Worm (Caenorhabditis elegans) whole organism, L3 larva: ENCODE data around the gene B0280.9.

Experiments used
- R02D3.7 ChIP-seq: fragments of 150-350 bp; optimal IDR thresholded peaks from 2 replicates; lab custom pipeline; 2014; ENCODE audit warnings: missing biosample characterization, missing genetic modification characterization
- ZK546.5 ChIP-seq: sonication (generic microtip); optimal IDR thresholded peaks from 2 replicates; lab custom pipeline; 2017; ENCODE audit warnings: missing biosample characterization, missing genetic modification characterization
- aly-2 ChIP-seq: fragments of 150-350 bp; optimal IDR thresholded peaks from 2 replicates; lab custom pipeline; 2014; ENCODE audit warnings: missing biosample characterization, missing genetic modification characterization
- ama-1 ChIP-seq: fragments of 150-350 bp; optimal IDR thresholded peaks from 2 replicates; lab custom pipeline; 2018
- ceh-16 ChIP-seq: sonication (generic microtip); optimal IDR thresholded peaks from 2 replicates; lab custom pipeline; 2017; ENCODE audit warnings: missing biosample characterization, missing genetic modification characterization
- ceh-28 ChIP-seq: fragments of 150-350 bp; optimal IDR thresholded peaks from 2 replicates; lab custom pipeline; 2014; ENCODE audit warnings: missing biosample characterization, missing genetic modification reagents, missing genetic modification characterization
- ceh-82 ChIP-seq: fragments of 150-350 bp; optimal IDR thresholded peaks from 2 replicates; lab custom pipeline; 2014; ENCODE audit warnings: missing biosample characterization, missing genetic modification characterization
- daf-12 ChIP-seq: fragments of 150-350 bp; optimal IDR thresholded peaks from 2 replicates; lab custom pipeline; 2014; ENCODE audit warnings: missing biosample characterization, missing genetic modification reagents, missing genetic modification characterization
- egl-27 ChIP-seq: sonication (generic microtip); optimal IDR thresholded peaks from 4 replicates; lab custom pipeline; 2017; ENCODE audit warnings: missing biosample characterization, missing genetic modification reagents, missing genetic modification characterization
- egl-5 ChIP-seq: fragments of 150-350 bp; optimal IDR thresholded peaks from 2 replicates; lab custom pipeline; 2017; ENCODE audit warnings: missing biosample characterization, missing genetic modification reagents, missing genetic modification characterization, inconsistent platforms
- elt-1 ChIP-seq: fragments of 150-350 bp; optimal IDR thresholded peaks from 2 replicates; lab custom pipeline; 2014; ENCODE audit warnings: missing biosample characterization, missing genetic modification characterization
- elt-2 ChIP-seq: sonication (generic microtip); optimal IDR thresholded peaks from 2 replicates; lab custom pipeline; 2016; ENCODE audit warnings: missing genetic modification reagents, mild to moderate bottlenecking, missing genetic modification characterization, missing compliant biosample characterization
- elt-3 ChIP-seq, 3 experiments: fragments of 150-350 bp in 1 of 3; sonication (generic microtip) in 2 of 3; optimal IDR thresholded peaks; 2 replicates in 2 of 3; 4 replicates in 1 of 3; lab custom pipeline; 2014 to 2017; ENCODE audit warnings: missing biosample characterization in 3 of 3, missing genetic modification characterization in 3 of 3
- eor-1 ChIP-seq, 2 experiments: fragments of 150-350 bp; optimal IDR thresholded peaks; 2 replicates each; lab custom pipeline; 2014 to 2018; ENCODE audit warnings: missing biosample characterization in 2 of 2, missing genetic modification characterization in 2 of 2
- fkh-10 ChIP-seq: sonication (generic microtip); optimal IDR thresholded peaks from 2 replicates; lab custom pipeline; 2017; ENCODE audit warnings: missing biosample characterization, missing genetic modification reagents, missing genetic modification characterization
- fkh-2 ChIP-seq: fragments of 150-350 bp; optimal IDR thresholded peaks from 2 replicates; lab custom pipeline; 2014; ENCODE audit warnings: missing biosample characterization, missing genetic modification reagents, missing genetic modification characterization
- fos-1 ChIP-seq: fragments of 150-350 bp; optimal IDR thresholded peaks from 2 replicates; lab custom pipeline; 2014; ENCODE audit warnings: missing biosample characterization, missing genetic modification characterization
- hmg-11 ChIP-seq: sonication (generic microtip); optimal IDR thresholded peaks from 2 replicates; lab custom pipeline; 2016; ENCODE audit warnings: missing genetic modification characterization, missing compliant biosample characterization
- jun-1 ChIP-seq: fragments of 150-350 bp; optimal IDR thresholded peaks from 2 replicates; lab custom pipeline; 2014; ENCODE audit warnings: missing biosample characterization, missing genetic modification reagents, missing genetic modification characterization
- lin-15B ChIP-seq: fragments of 150-350 bp; optimal IDR thresholded peaks from 2 replicates; lab custom pipeline; 2014; ENCODE audit warnings: missing biosample characterization, missing genetic modification characterization
- lin-39 ChIP-seq: fragments of 150-350 bp; optimal IDR thresholded peaks from 2 replicates; lab custom pipeline; 2018; ENCODE audit warnings: missing biosample characterization, missing genetic modification reagents, missing genetic modification characterization
- lsy-12 ChIP-seq: sonication (generic microtip); optimal IDR thresholded peaks from 2 replicates; lab custom pipeline; 2016; ENCODE audit warnings: mild to moderate bottlenecking, missing genetic modification characterization, missing compliant biosample characterization
- mdl-1 ChIP-seq: fragments of 150-350 bp; optimal IDR thresholded peaks from 2 replicates; lab custom pipeline; 2014; ENCODE audit warnings: missing biosample characterization, missing genetic modification characterization
- nfya-1 ChIP-seq: sonication (generic microtip); optimal IDR thresholded peaks from 2 replicates; lab custom pipeline; 2017; ENCODE audit warnings: missing genetic modification characterization, mild to moderate bottlenecking, missing compliant biosample characterization, antibody characterized with exemption, moderate library complexity; ENCODE audit not compliant: insufficient read depth
- nhr-12 ChIP-seq: fragments of 150-350 bp; optimal IDR thresholded peaks from 2 replicates; lab custom pipeline; 2014; ENCODE audit warnings: missing biosample characterization, missing genetic modification characterization
- nhr-23 ChIP-seq: fragments of 150-350 bp; optimal IDR thresholded peaks from 2 replicates; lab custom pipeline; 2014; ENCODE audit warnings: missing biosample characterization, missing genetic modification reagents, missing genetic modification characterization
- nhr-237 ChIP-seq: fragments of 150-350 bp; optimal IDR thresholded peaks from 2 replicates; lab custom pipeline; 2014; ENCODE audit warnings: missing biosample characterization, missing genetic modification characterization
- nhr-25 ChIP-seq: sonication (generic microtip); optimal IDR thresholded peaks from 2 replicates; lab custom pipeline; 2017; ENCODE audit warnings: missing biosample characterization, missing genetic modification characterization
- nhr-28 ChIP-seq: fragments of 150-350 bp; optimal IDR thresholded peaks from 2 replicates; lab custom pipeline; 2014; ENCODE audit warnings: missing biosample characterization, missing genetic modification characterization
- nhr-43 ChIP-seq: sonication (generic microtip); optimal IDR thresholded peaks from 2 replicates; lab custom pipeline; 2016; ENCODE audit warnings: mild to moderate bottlenecking, missing genetic modification characterization, missing compliant biosample characterization; ENCODE audit not compliant: poor library complexity, severe bottlenecking
- nhr-67 ChIP-seq: fragments of 150-350 bp; optimal IDR thresholded peaks from 2 replicates; lab custom pipeline; 2014; ENCODE audit warnings: missing biosample characterization, missing genetic modification characterization
- nhr-77 ChIP-seq: fragments of 150-350 bp; optimal IDR thresholded peaks from 2 replicates; lab custom pipeline; 2014; ENCODE audit warnings: missing biosample characterization, missing genetic modification characterization
- pha-4 ChIP-seq: fragments of 150-350 bp; optimal IDR thresholded peaks from 2 replicates; lab custom pipeline; 2014; ENCODE audit warnings: missing biosample characterization, missing genetic modification reagents, missing genetic modification characterization
- pqm-1 ChIP-seq: fragments of 150-350 bp; optimal IDR thresholded peaks from 2 replicates; lab custom pipeline; 2017; ENCODE audit warnings: missing biosample characterization, missing genetic modification characterization, inconsistent platforms
- skn-1 ChIP-seq: fragments of 150-350 bp; optimal IDR thresholded peaks from 2 replicates; lab custom pipeline; 2014; ENCODE audit warnings: missing biosample characterization, missing genetic modification characterization
- snpc-4 ChIP-seq: fragments of 150-350 bp; optimal IDR thresholded peaks from 2 replicates; lab custom pipeline; 2014; ENCODE audit warnings: missing biosample characterization, missing genetic modification characterization
- tbx-2 ChIP-seq: sonication (generic microtip); optimal IDR thresholded peaks from 2 replicates; lab custom pipeline; 2016; ENCODE audit warnings: mild to moderate bottlenecking, missing genetic modification characterization, missing compliant biosample characterization
- unc-39 ChIP-seq: sonication (generic microtip); optimal IDR thresholded peaks from 4 replicates; lab custom pipeline; 2017; ENCODE audit warnings: missing biosample characterization, missing genetic modification characterization
- unc-62 ChIP-seq: fragments of 150-350 bp; sonication (generic microtip); optimal IDR thresholded peaks from 4 replicates; lab custom pipeline; 2014; ENCODE audit warnings: missing biosample characterization, missing genetic modification reagents, missing genetic modification characterization
- ztf-11 ChIP-seq: fragments of 150-350 bp; optimal IDR thresholded peaks from 2 replicates; lab custom pipeline; 2014; ENCODE audit warnings: missing biosample characterization, missing genetic modification characterization
- ztf-4 ChIP-seq: fragments of 150-350 bp; optimal IDR thresholded peaks from 2 replicates; lab custom pipeline; 2014; ENCODE audit warnings: missing biosample characterization, missing genetic modification characterization

B0280.9 gene

DNA sequence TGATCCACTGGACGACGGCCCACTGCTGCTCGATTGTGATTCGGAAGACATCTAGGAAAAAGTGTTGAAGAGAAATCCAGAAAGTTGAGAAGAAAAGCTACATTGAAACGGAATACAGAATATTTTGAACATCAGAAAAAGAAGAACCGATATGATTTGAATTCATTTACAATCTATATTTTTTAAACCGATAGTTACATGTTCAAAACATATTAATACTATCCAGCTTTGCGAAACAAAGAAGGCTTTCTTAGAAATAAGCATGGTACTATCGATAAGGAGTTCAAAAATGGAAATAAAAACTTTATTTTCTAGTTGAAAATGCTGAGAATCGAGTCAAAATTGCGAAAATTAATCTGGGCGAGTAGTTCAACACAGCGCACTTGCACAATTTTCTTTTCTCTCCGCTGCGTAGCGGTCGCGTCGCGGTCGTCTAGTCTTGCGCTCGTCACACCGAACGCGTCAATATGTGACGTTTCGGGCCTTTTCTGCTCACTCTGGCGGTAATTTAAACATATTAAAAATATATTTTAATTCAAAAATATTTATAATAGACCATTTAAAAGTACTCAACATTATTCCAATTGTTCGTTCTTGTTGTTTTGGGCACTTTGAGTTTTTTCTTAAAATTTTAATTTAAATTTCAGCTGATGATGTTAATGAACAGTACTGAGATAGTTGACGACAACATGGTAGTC is 39.5 kb upstream of the B0280.9 start, which contains the start of the genes syf-2 and K04G7.1 (continued):
- TF ChIP-seq egl-27 (tag; lab: Kevin White, UChicago) (peak; percentile 92), nfya-1 (tag; lab: Kevin White, UChicago) (peak; percentile 94), nhr-12 (tag; lab: Kevin White, UChicago) (no peak), ama-1 (lab: Kevin White, UChicago) (peak; percentile 43), jun-1 (tag; lab: Kevin White, UChicago) (peak; percentile 83), ZK546.5 (tag; lab: Kevin White, UChicago) (peak; percentile 20), ztf-11 (tag; lab: Kevin White, UChicago) (no peak), eor-1 (tag; optimal IDR thresholded peaks at IDR 0.05; lab: Kevin White, UChicago) (no peak), mdl-1 (tag; lab: Kevin White, UChicago) (no peak), nhr-23 (tag; lab: Kevin White, UChicago) (peak; percentile 94), nhr-28 (tag; lab: Kevin White, UChicago) (no peak), nhr-77 (no peak), pha-4 (tag; lab: Kevin White, UChicago) (peak; percentile 95), pqm-1 (peak; percentile 29), nhr-237 (tag; lab: Kevin White, UChicago) (no peak)

- TF ChIP-seq jun-1 (tag; lab: Kevin White, UChicago): no peak
- no peak for TF ChIP-seq lin-15B (tag; lab: Kevin White, UChicago)
- TF ChIP-seq ztf-11 (tag; lab: Kevin White, UChicago): no peak
These were observed 38.4 kb upstream of the B0280.9 start, which contains the start of gene rnp-7 for ce11 chrIII:7161055-7161454. Gene rnp-7, minus strand, starts transcription at chrIII:7161155.

DNA sequence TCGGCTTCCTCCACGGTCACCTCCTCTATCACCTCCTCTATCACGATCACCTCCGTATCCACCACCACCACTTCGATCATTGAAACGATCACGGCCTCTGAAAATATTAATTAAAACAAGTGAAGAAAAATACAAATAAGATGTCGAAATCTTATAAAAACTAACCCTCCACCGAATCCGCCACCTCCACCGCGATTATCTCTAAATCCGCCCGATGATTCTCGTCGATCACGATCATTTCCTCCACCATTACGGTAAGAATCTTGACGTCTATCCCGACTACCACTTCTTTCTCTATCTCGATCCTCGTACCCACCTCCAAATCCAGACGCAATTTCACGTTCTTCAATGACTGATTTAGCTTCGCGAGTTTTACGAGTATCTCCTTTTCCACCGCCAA is 36.6 kb upstream of the B0280.9 start:
- TF ChIP-seq nfya-1 (tag; lab: Kevin White, UChicago): no peak
- no peak for TF ChIP-seq ceh-16 (tag; lab: Kevin White, UChicago)
- no peak for TF ChIP-seq snpc-4 (tag; lab: Kevin White, UChicago)
- TF ChIP-seq daf-12 (tag; lab: Kevin White, UChicago): no peak
- no peak for TF ChIP-seq aly-2 (tag; lab: Kevin White, UChicago)
- TF ChIP-seq nhr-237 (tag; lab: Kevin White, UChicago): no peak
- TF ChIP-seq mdl-1 (tag; lab: Kevin White, UChicago): no peak
- TF ChIP-seq jun-1 (tag; lab: Kevin White, UChicago): no peak
- no peak for TF ChIP-seq ztf-4 (tag; lab: Kevin White, UChicago)
- no peak for TF ChIP-seq elt-2
- TF ChIP-seq elt-1: no peak
- TF ChIP-seq egl-5 (tag; lab: Kevin White, UChicago): no peak
- TF ChIP-seq nhr-23 (tag; lab: Kevin White, UChicago): no peak

DNA sequence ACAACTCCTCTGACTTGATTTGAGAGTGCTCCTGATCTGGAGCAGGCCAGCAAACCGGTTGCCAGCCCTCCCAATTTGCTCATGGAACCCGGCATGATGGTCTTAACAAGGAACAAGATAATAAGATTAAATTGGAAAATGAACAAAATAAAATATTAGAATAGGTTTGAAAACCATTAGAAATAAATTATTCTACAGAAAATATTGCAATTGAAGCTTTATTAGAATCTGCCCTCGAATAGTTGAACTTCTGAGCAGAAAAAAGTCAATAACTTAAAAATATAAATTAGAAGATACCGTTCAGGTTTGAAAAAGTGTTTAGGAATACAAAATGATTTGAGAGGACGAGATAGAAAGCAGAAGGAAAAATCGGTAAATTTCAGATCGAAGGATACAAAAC is 36.0 kb upstream of the B0280.9 start, which contains the start of gene nuo-4:
Gene nuo-4 (minus strand): TSS at position 101 of the 400 bp plus-strand sequence.
- TF ChIP-seq ama-1 (lab: Kevin White, UChicago) (no peak), unc-39 (tag; lab: Kevin White, UChicago) (no peak), pqm-1 (no peak), snpc-4 (tag; lab: Kevin White, UChicago) (no peak), ceh-82 (tag; lab: Kevin White, UChicago) (no peak), nhr-23 (tag; lab: Kevin White, UChicago) (no peak), unc-62 (GFP tag; lab: Kevin White, UChicago) (no peak), ceh-16 (tag; lab: Kevin White, UChicago) (no peak), nhr-77 (no peak), hmg-11 (tag; lab: Kevin White, UChicago) (no peak)

- TF ChIP-seq hmg-11 (tag; lab: Kevin White, UChicago): peak; percentile 92
- no peak for TF ChIP-seq ceh-16 (tag; lab: Kevin White, UChicago)
- TF ChIP-seq nhr-67: peak; percentile 15
- peak; percentile 79 for TF ChIP-seq ama-1 (lab: Kevin White, UChicago)
- TF ChIP-seq daf-12 (tag; lab: Kevin White, UChicago): no peak
- TF ChIP-seq tbx-2 (tag; lab: Kevin White, UChicago): peak; percentile 79
- peak; percentile 88 for TF ChIP-seq snpc-4 (tag; lab: Kevin White, UChicago)
- peak; percentile 98 for TF ChIP-seq fkh-10 (GFP tag; lab: Kevin White, UChicago)
- TF ChIP-seq ceh-82 (tag; lab: Kevin White, UChicago): peak; percentile 52
- no peak for TF ChIP-seq fkh-2 (tag; lab: Kevin White, UChicago)
- TF ChIP-seq skn-1 (tag; lab: Kevin White, UChicago): peak; percentile 78
- TF ChIP-seq nhr-25 (tag; lab: Kevin White, UChicago): peak; percentile 87
- TF ChIP-seq fos-1 (tag; lab: Kevin White, UChicago): peak; percentile 34
- TF ChIP-seq ztf-4 (tag; lab: Kevin White, UChicago): no peak
- TF ChIP-seq R02D3.7 (tag; lab: Kevin White, UChicago): peak; percentile 75
- TF ChIP-seq ceh-28 (tag; lab: Kevin White, UChicago): peak; percentile 89
- peak; percentile 87 for TF ChIP-seq lsy-12 (tag; lab: Kevin White, UChicago)
- no peak for TF ChIP-seq nhr-12 (tag; lab: Kevin White, UChicago)
- peak; percentile 67 for TF ChIP-seq lin-39
- TF ChIP-seq elt-2: peak; percentile 83
- no peak for TF ChIP-seq elt-3 (tag; optimal IDR thresholded peaks at IDR 0.05; lab: Kevin White, UChicago)
- peak; percentile 85 for TF ChIP-seq egl-5 (tag; lab: Kevin White, UChicago)
- TF ChIP-seq nhr-43 (tag; lab: Kevin White, UChicago): peak; percentile 80
- no peak for TF ChIP-seq nhr-237 (tag; lab: Kevin White, UChicago)
- TF ChIP-seq pha-4 (tag; lab: Kevin White, UChicago): peak; percentile 92
These were observed 32.9 kb upstream of the B0280.9 start for ce11 chrIII:7155631-7156030.
